Fruit fly (Drosophila melanogaster) whole organism, adult: ENCODE results near the gene Gr93a.

Source experiments
- CG11617 ChIP-seq: fragments of 200-800 bp; sonication (Bioruptor generic); optimal IDR thresholded peaks from 2 replicates; lab custom pipeline; 2017; ENCODE audit warnings: mild to moderate bottlenecking, missing biosample characterization, missing genetic modification reagents, missing genetic modification characterization
- CG12768 ChIP-seq: fragments of 200-800 bp; sonication (Bioruptor generic); optimal IDR thresholded peaks from 2 replicates; lab custom pipeline; 2017; ENCODE audit warnings: missing biosample characterization, missing genetic modification characterization, mild to moderate bottlenecking, moderate library complexity, missing genetic modification reagents
- CG14711 ChIP-seq: fragments of 200-800 bp; sonication (Bioruptor generic); optimal IDR thresholded peaks from 2 replicates; lab custom pipeline; 2018; ENCODE audit warnings: missing biosample characterization, mild to moderate bottlenecking, missing genetic modification characterization, moderate library complexity
- CG1620 ChIP-seq: fragments of 200-800 bp; sonication (Bioruptor generic); optimal IDR thresholded peaks from 2 replicates; lab custom pipeline; 2016; ENCODE audit warnings: missing biosample characterization, missing genetic modification characterization
- CG33017 ChIP-seq: fragments of 200-800 bp; sonication (Bioruptor generic); optimal IDR thresholded peaks from 2 replicates; lab custom pipeline; 2018; ENCODE audit warnings: missing biosample characterization, mild to moderate bottlenecking, missing genetic modification characterization, moderate library complexity
- CG5204 ChIP-seq: fragments of 200-800 bp; sonication (Bioruptor generic); optimal IDR thresholded peaks from 2 replicates; lab custom pipeline; 2016; ENCODE audit warnings: missing biosample characterization, missing genetic modification characterization
- CG7045 ChIP-seq: fragments of 200-800 bp; sonication (Bioruptor generic); optimal IDR thresholded peaks from 2 replicates; lab custom pipeline; 2017; ENCODE audit warnings: missing biosample characterization, mild to moderate bottlenecking, missing genetic modification characterization
- CG7101 ChIP-seq: fragments of 200-800 bp; sonication (Bioruptor generic); optimal IDR thresholded peaks from 2 replicates; lab custom pipeline; 2018; ENCODE audit warnings: missing biosample characterization, mild to moderate bottlenecking, missing genetic modification characterization, moderate library complexity
- Clk ChIP-seq: fragments of 200-800 bp; sonication (Bioruptor generic); optimal IDR thresholded peaks from 2 replicates; lab custom pipeline; 2017; ENCODE audit warnings: missing biosample characterization, missing genetic modification characterization
- Crg-1 ChIP-seq: fragments of 200-800 bp; sonication (Bioruptor generic); optimal IDR thresholded peaks from 2 replicates; lab custom pipeline; 2016; ENCODE audit warnings: missing biosample characterization, missing genetic modification characterization
- Hr96 ChIP-seq: fragments of 200-800 bp; sonication (Bioruptor generic); optimal IDR thresholded peaks from 2 replicates; lab custom pipeline; 2016; ENCODE audit warnings: missing biosample characterization, missing genetic modification characterization
- Mnt ChIP-seq: fragments of 200-800 bp; sonication (Bioruptor generic); optimal IDR thresholded peaks from 2 replicates; lab custom pipeline; 2016; ENCODE audit warnings: missing biosample characterization, mild to moderate bottlenecking, missing genetic modification characterization
- bab1 ChIP-seq: fragments of 200-800 bp; sonication (Bioruptor generic); optimal IDR thresholded peaks from 3 replicates; lab custom pipeline; 2019; ENCODE audit warnings: missing biosample characterization, mild to moderate bottlenecking, missing genetic modification characterization, moderate library complexity
- cic ChIP-seq: fragments of 200-800 bp; sonication (Bioruptor generic); optimal IDR thresholded peaks from 2 replicates; lab custom pipeline; 2017; ENCODE audit warnings: missing biosample characterization, mild to moderate bottlenecking, missing genetic modification characterization, moderate library complexity
- cnc ChIP-seq, 2 experiments: fragments of >200 bp; optimal IDR thresholded peaks; 2 replicates each; lab custom pipeline; 2017
- kay ChIP-seq: fragments of 200-800 bp; sonication (Bioruptor generic); peaks from one replicate; lab custom pipeline; 2016; ENCODE audit warnings: missing biosample characterization, missing genetic modification characterization, borderline replicate concordance
- ovo ChIP-seq: fragments of 200-800 bp; sonication (Bioruptor generic); optimal IDR thresholded peaks from 2 replicates; lab custom pipeline; 2016; ENCODE audit warnings: missing biosample characterization, missing genetic modification characterization
- pad ChIP-seq: fragments of 200-800 bp; sonication (Bioruptor generic); optimal IDR thresholded peaks from 3 replicates; lab custom pipeline; 2017; ENCODE audit warnings: missing biosample characterization, missing genetic modification characterization, mild to moderate bottlenecking, moderate library complexity, missing genetic modification reagents
- tj ChIP-seq: fragments of 200-800 bp; sonication (Bioruptor generic); optimal IDR thresholded peaks from 3 replicates; lab custom pipeline; 2017; ENCODE audit warnings: missing biosample characterization, mild to moderate bottlenecking, missing genetic modification characterization, moderate library complexity
- toe ChIP-seq: fragments of 200-800 bp; sonication (Bioruptor generic); optimal IDR thresholded peaks from 2 replicates; lab custom pipeline; 2016; ENCODE audit warnings: missing biosample characterization, missing genetic modification characterization

Gene Gr93a

DNA sequence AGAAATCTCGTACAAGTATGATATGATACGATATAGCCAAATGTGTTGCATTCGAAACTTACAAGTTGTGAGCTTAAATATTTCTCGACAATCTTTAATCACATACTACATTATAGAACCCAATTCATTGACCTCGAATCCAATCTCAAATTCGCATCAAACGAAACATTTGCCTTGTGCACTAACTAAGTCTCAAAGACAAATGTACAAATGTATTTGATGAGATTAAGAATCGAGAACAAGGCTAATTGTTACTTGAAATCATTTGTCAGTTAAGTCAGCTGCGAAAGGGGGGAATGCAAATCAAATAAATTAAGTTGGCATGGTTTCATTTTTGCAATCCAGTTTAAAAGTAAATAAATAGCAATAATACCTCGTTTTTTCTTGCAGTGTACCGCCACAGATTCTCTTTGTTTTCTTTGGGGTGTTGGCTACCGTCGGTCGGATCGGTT, 6.2 kb downstream of the Gr93a start:
- no peak for TF ChIP-seq pad (GFP tag; lab: Kevin White, UChicago)
- no peak for TF ChIP-seq Mnt (GFP tag; lab: Kevin White, UChicago)
- TF ChIP-seq kay (GFP tag; lab: Kevin White, UChicago) = no peak
- TF ChIP-seq Crg-1 (GFP tag; lab: Kevin White, UChicago) = no peak
- no peak for TF ChIP-seq cnc (optimal IDR thresholded peaks at IDR 0.05; lab: Kevin White, UChicago)
- no peak for TF ChIP-seq CG7101 (tag; lab: Kevin White, UChicago)

- peak; percentile 17 for TF ChIP-seq CG7045 (GFP tag; lab: Kevin White, UChicago)
- no peak for TF ChIP-seq kay (GFP tag; lab: Kevin White, UChicago)
- no peak for TF ChIP-seq CG12768 (GFP tag; lab: Kevin White, UChicago)
- TF ChIP-seq bab1 (GFP tag; lab: Kevin White, UChicago) = peak; percentile 94
- TF ChIP-seq tj (GFP tag; lab: Kevin White, UChicago) = peak; percentile 12
- no peak for TF ChIP-seq cnc (optimal IDR thresholded peaks at IDR 0.05; lab: Kevin White, UChicago)
- TF ChIP-seq ovo (GFP tag; lab: Kevin White, UChicago) = peak; percentile 46
- no peak for TF ChIP-seq CG1620 (GFP tag; lab: Kevin White, UChicago)
- TF ChIP-seq Mnt (GFP tag; lab: Kevin White, UChicago) = no peak
- peak; percentile 49 for TF ChIP-seq CG33017
- TF ChIP-seq CG14711 (tag; lab: Kevin White, UChicago) = peak; percentile 68
- TF ChIP-seq CG5204 (GFP tag; lab: Kevin White, UChicago) = no peak
- no peak for TF ChIP-seq cic
- TF ChIP-seq Hr96 (GFP tag; lab: Kevin White, UChicago) = no peak
- no peak for TF ChIP-seq Crg-1 (GFP tag; lab: Kevin White, UChicago)
- TF ChIP-seq Clk = no peak
- peak; percentile 73 for TF ChIP-seq CG7101 (tag; lab: Kevin White, UChicago)
- no peak for TF ChIP-seq toe (GFP tag; lab: Kevin White, UChicago)
- peak; percentile 76 for TF ChIP-seq CG11617 (GFP tag; lab: Kevin White, UChicago)
- peak; percentile 9 for TF ChIP-seq pad (GFP tag; lab: Kevin White, UChicago)
Measured at dm6 chr3R:21839636-21840035, 7.3 kb downstream of the Gr93a start.

dm6 chr3R:21840432-21840831, 8.1 kb downstream of the Gr93a start:
- no peak for TF ChIP-seq Mnt (GFP tag; lab: Kevin White, UChicago)
- TF ChIP-seq CG7101 (tag; lab: Kevin White, UChicago) = no peak
- TF ChIP-seq CG14711 (tag; lab: Kevin White, UChicago) = no peak
- TF ChIP-seq toe (GFP tag; lab: Kevin White, UChicago) = no peak
- no peak for TF ChIP-seq cnc (optimal IDR thresholded peaks at IDR 0.05; lab: Kevin White, UChicago)
- TF ChIP-seq Crg-1 (GFP tag; lab: Kevin White, UChicago) = no peak
- no peak for TF ChIP-seq kay (GFP tag; lab: Kevin White, UChicago)
- TF ChIP-seq Clk = no peak
- no peak for TF ChIP-seq ovo (GFP tag; lab: Kevin White, UChicago)
- TF ChIP-seq tj (GFP tag; lab: Kevin White, UChicago) = no peak
- TF ChIP-seq CG1620 (GFP tag; lab: Kevin White, UChicago) = no peak
- TF ChIP-seq bab1 (GFP tag; lab: Kevin White, UChicago) = no peak
- TF ChIP-seq pad (GFP tag; lab: Kevin White, UChicago) = no peak
- TF ChIP-seq CG5204 (GFP tag; lab: Kevin White, UChicago) = no peak
- TF ChIP-seq CG7045 (GFP tag; lab: Kevin White, UChicago) = no peak
- TF ChIP-seq CG11617 (GFP tag; lab: Kevin White, UChicago) = no peak
- TF ChIP-seq Hr96 (GFP tag; lab: Kevin White, UChicago) = no peak

DNA sequence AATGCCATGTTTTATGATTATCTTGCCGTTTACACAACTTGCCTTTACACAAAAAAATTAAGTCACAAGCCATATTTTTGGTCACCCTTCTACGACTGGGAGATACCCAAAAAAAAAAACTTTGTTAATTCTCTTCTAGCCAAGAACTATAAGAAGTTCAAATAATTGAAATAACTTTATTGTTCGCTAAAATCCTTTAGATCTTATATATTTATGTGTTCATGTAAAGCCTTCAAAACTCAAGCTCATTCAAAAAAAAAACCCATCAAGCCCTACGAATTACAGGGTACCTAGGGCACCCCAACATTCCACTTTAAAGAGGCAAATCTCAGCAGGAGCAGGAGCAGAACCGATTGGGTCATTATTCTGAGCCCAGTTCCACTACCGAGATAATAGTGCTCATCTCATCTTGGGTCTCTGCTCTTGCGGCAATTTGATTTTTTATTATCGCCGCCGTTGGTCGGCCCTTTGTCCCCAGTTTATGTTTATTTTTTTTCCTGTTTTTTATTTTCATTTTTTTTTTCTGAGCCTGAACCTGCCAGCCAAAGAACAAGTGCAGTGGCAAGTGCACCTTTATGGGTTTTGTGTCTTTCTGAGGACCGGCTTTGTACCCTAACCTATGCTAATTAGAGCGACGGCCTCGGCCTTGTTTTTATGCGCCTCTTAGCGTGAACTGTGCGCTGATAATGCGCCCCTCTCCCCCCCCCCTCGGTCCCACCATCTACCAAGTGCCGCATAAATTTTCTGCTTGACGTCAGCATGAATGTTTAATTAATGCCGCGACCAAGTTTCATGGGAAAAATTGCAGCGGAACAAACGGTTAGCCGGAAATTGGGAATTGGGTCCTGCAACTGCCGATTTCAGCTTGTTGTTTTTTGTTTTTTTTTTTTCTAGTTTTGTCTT, 9.4 kb downstream of the Gr93a start:
- TF ChIP-seq CG7101 (tag; lab: Kevin White, UChicago) (no peak), cnc (optimal IDR thresholded peaks at IDR 0.05; lab: Kevin White, UChicago) (no peak), Crg-1 (GFP tag; lab: Kevin White, UChicago) (no peak), Mnt (GFP tag; lab: Kevin White, UChicago) (no peak), CG11617 (GFP tag; lab: Kevin White, UChicago) (no peak), pad (GFP tag; lab: Kevin White, UChicago) (no peak), kay (GFP tag; lab: Kevin White, UChicago) (no peak), CG12768 (GFP tag; lab: Kevin White, UChicago) (no peak), bab1 (GFP tag; lab: Kevin White, UChicago) (no peak), Clk (no peak), cic (no peak), CG1620 (GFP tag; lab: Kevin White, UChicago) (no peak), CG33017 (no peak)

dm6 chr3R:21843665-21844064, 11.4 kb downstream of the Gr93a start, which contains the start of gene Gr93b:
TSS of gene Gr93b (minus strand) at chr3R:21843765.
- TF ChIP-seq cnc (optimal IDR thresholded peaks at IDR 0.05; lab: Kevin White, UChicago) (no peak), CG5204 (GFP tag; lab: Kevin White, UChicago) (no peak), ovo (GFP tag; lab: Kevin White, UChicago) (no peak), Crg-1 (GFP tag; lab: Kevin White, UChicago) (no peak), cic (no peak), tj (GFP tag; lab: Kevin White, UChicago) (no peak), CG1620 (GFP tag; lab: Kevin White, UChicago) (no peak), pad (GFP tag; lab: Kevin White, UChicago) (no peak), CG33017 (no peak), CG12768 (GFP tag; lab: Kevin White, UChicago) (no peak)
